Fruit fly (Drosophila melanogaster): ENCODE measurements around the gene CG11134.
A peak's percentile ranks its signal among the peaks of the same experiment; 100 is the strongest.

Gene CG11134

DNA sequence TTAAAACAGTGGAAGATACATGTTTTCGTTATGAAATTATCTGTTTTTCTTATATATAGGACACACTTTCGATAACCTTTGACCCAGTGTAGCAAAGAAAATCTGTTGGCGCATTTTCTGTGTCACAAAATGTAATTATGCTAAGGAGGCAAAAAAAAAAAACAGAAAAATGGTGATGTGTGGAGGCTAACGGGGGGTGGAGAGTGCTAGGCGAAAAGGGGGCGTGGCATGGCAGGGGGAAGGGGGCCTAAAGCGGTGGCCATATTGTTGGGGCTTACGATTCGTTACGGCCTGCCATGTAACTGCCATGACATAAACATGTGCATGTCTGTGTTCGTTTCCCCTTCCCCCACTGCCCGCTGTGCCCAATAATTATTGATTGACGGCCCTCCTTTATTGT, 27.5 kb downstream of the CG11134 start:
- no peak for TF ChIP-seq CG17801 (GFP tag; optimal IDR thresholded peaks at IDR 0.05; ENCODE audit: partially characterized antibody)

DNA sequence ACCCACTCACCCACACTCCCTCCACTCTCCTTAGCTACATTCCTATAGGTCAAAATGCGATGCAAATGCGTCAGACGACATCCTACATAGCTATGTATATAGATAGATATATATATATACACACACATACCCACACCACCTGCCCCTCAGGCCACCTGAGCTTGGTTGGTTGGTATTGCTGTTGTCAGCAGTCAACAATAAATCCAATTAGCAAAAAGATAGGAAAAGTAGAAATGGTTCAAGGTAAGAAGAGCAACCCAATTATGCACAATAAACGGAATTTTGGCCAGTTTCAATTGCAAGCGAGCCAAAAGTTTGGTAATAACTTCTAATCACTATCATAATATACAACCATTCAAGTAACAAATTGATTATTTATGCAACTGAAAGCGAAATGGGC, 28.8 kb downstream of the CG11134 start:
- TF ChIP-seq CG17801 (GFP tag; optimal IDR thresholded peaks at IDR 0.05; ENCODE audit: partially characterized antibody), result no peak

DNA sequence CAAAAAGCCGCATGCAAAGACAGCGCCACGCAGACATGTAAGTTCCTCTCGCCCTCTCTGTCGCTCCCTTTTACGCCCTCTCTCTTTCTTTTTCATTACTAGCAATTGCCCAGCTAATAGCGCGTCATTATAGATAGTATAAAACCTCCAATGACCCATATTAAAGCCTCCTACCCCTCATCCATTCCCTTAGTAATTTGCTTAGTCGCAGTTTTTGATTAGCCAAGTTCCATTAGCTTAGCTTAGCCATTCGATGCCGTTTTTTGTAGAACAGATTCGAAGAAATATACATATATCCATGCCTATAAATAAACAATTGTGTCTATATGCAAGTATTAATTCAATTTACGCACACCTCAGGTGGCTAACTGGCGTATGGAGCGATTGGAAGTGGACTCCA, 33.0 kb downstream of the CG11134 start:
- TF ChIP-seq CG17801 (GFP tag; optimal IDR thresholded peaks at IDR 0.05; ENCODE audit: partially characterized antibody), result no peak

DNA sequence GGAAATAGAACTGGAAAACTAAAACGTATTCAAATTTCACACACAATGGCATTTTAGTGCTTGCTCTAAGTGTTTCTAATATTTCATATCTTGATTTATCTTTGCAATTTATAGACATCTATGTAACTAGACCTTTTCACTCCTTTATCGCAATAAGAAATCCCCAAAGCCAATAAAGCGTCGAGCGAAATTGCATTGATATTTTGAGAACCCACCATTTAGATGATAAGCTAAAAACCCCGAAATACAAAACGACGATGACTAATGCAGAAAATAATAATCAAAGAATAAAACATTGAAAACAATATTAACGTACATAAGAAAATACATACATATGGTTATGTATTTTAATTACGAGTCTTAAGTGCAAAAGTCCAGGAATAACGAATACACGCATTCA, 40.8 kb downstream of the CG11134 start:
- no peak for TF ChIP-seq CG17801 (GFP tag; optimal IDR thresholded peaks at IDR 0.05; ENCODE audit: partially characterized antibody)

DNA sequence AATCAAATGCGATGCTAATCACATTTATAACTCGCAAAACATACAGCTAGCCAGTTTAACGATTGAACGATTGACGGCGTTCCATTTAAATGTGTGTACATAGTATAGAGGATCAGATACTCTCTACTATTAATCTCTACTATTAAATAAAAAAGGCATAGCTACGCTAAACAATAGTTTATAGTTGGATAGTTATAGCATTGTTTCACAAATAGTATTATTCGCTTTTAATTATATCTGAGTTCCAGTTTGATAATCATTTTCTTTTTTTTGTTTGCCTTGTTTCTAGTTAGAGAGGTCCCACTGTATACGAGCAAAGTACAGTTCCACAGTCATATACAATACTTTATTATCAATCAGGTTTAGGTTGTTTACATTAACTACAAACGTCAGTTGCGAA, 42.0 kb downstream of the CG11134 start:
- TF ChIP-seq CG17801 (GFP tag; optimal IDR thresholded peaks at IDR 0.05; ENCODE audit: partially characterized antibody), result peak; percentile 78

DNA sequence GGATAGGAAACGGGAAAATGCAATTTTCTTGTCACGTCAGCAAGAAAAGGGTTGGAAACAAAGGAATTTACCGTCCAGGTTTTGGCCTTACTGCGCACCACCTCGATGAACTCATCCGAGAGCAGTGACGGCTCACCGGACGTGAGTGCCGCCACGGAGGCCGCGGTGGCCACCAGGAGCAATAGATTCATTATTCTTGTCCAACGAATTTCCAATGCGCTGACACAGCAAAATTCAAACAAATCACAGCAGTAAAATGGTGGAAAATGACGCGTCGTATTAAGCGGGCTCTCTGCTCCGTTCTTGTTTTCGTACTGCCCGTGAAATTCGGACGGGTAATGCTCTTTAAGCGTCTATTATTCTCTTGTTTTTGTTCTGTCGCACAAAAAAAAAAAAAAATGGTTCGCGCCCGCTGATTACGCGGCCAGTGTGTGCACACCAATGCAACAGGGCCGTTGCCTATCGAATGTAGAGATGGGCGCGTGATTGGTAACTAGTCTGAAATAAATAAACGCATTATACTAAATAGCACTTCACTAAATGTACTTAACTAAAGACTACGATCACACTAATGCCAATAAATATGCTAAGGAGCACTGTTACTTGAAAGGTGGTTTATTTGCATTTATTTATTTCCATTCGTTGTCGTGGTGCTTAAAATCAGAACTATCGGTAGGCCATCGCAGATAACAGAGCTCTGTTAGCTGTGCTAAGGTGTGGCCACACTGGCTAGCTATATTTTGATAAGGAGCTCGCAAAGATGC, 44.2 kb downstream of the CG11134 start, which contains the start of the genes CtsB and amrt:
Gene CtsB (minus strand): TSS at position 432 of the 764 bp plus-strand sequence.
Gene amrt (plus strand): TSS at position 721 of the 764 bp plus-strand sequence.
- peak; percentile 88 for TF ChIP-seq CG17801 (GFP tag; optimal IDR thresholded peaks at IDR 0.05; ENCODE audit: partially characterized antibody)

DNA sequence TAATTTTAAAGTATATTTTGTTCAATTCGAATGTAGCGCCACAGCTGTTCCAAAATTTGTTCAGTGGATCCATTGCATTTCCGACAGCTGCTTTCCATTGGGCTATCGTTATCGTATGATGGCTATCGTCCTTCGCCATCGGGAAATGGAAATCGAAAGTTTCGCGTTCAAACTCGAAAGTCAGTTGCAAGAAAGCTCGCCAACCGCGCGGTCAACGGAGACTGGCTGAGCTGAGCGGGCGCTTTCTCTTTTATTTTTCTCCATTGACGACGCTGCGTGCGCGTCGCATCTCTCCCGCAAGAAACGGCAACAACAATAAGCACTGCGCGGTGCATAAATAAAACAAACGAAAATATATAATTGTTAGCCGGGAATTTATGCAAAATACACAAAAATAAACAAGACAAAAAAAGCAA, 45.8 kb downstream of the CG11134 start, which contains the start of gene inaE:
Gene inaE (plus strand): TSS at position 181 of the 416 bp plus-strand sequence.
- TF ChIP-seq CG17801 (GFP tag; optimal IDR thresholded peaks at IDR 0.05; ENCODE audit: partially characterized antibody), result peak; percentile 37

DNA sequence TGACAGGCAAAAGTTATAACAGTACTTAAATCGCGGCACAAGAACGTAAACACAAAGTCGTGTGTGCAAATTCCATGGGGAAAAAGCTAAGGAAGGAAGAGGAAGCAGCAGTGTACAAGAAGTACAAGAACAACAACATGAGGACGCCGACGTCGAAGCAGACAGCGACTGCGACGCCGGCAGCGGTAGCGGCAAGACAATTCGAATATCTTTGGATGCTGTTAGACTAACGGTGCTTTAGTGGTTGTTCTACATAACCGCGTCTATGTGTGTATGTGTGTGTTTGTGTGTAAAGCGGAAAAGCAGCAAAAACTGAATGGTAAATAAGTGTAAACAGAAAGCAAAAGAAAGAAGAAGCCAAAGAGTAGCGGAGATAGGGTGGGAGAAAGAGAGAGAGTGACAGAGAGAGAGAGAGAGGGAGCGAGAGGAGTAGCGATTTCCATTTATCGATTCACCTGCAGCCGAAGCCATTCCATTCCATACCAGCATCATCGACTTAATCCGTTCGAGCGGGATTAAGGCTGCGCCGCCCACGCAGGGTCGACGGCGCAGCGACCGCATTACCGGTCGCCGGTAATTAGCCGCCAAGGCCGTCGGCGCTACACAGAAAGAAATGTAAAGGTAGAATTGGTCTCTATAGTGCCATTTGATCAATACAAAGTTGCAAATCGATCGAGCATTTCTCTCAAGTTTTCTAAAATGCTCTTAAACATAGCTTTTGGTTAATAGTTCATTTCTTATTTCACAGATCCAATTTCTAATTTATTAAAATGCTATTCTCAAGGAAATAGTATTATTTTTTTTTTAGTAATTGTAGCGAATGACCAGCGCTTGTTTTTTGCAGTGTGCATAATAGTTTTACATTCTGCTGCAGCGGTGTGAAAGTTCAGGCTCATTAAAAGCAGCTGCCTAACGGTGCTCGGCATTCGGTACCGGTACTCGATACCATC, 46.5 kb downstream of the CG11134 start:
- TF ChIP-seq CG17801 (GFP tag; optimal IDR thresholded peaks at IDR 0.05; ENCODE audit: partially characterized antibody), result no peak

DNA sequence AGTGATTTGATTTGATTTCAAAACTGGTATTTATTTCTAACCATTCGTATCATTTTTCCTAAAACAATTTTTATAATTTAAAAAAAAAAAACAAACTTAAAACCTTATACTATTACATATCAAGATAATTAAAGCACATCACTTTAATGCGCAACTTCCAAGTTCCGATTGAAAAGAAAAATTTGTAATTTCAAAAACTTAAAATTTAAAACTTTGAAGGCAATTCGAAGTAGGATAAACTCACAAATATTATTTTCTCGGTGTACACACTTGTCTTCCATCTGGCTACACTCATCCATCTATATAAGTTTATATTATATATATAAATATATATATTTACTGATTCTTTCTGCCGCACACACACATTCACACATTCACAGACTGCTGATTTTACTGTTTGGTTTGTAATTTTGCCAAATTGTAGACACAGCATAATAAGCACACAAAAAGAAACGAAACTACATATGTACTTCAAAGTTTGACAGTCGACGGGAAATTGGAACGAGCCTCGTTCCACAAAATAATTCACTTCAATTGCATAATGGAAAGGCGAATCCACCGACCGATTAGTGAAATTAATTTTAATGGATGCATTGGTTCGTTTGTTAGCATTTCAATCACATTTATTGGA, 48.4 kb downstream of the CG11134 start:
- TF ChIP-seq CG17801 (GFP tag; optimal IDR thresholded peaks at IDR 0.05; ENCODE audit: partially characterized antibody), result no peak

DNA sequence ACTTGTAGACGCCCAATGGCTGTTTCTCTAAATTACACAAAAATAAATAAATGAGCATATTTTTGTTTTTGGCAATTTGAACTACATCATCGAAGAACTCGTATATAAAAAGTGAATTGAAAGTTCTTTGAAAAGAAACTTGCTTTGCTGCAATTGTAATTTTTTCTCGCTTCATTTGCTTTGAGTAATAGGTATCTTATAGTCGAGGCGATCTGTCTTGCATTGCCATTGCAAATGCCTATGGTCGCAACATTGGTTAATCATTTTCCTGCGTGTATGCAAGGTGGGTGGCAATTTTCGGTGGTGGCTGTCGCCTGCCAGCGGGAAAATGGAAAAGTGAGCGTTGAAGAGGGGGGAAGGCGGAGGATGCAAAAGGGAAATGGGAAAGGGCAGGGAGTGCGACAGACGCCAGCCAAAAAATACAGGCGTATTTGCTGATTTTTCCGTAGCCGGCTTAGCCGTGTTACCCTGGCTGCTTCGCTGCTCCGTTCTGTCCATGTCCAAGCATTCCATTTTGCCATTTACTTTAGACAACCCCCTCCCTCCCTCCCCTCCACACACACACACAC, 49.6 kb downstream of the CG11134 start:
- TF ChIP-seq CG17801 (GFP tag; optimal IDR thresholded peaks at IDR 0.05; ENCODE audit: partially characterized antibody), result no peak

Data from ovary, adult (tissue).